Worm (Caenorhabditis elegans) whole organism, L3 larva: Measurements from ENCODE around the gene Y17D7B.3.

Experiments used
- R02D3.7 ChIP-seq: fragments of 150-350 bp; optimal IDR thresholded peaks from 2 replicates; lab custom pipeline; 2014; ENCODE audit warnings: missing biosample characterization, missing genetic modification characterization
- ZK546.5 ChIP-seq: sonication (generic microtip); optimal IDR thresholded peaks from 2 replicates; lab custom pipeline; 2017; ENCODE audit warnings: missing biosample characterization, missing genetic modification characterization
- ama-1 ChIP-seq: fragments of 150-350 bp; optimal IDR thresholded peaks from 2 replicates; lab custom pipeline; 2018
- ceh-16 ChIP-seq: sonication (generic microtip); optimal IDR thresholded peaks from 2 replicates; lab custom pipeline; 2017; ENCODE audit warnings: missing biosample characterization, missing genetic modification characterization
- ceh-9 ChIP-seq: sonication (generic microtip); optimal IDR thresholded peaks from 2 replicates; lab custom pipeline; 2018; ENCODE audit warnings: missing biosample characterization, missing genetic modification characterization
- elt-1 ChIP-seq: fragments of 150-350 bp; optimal IDR thresholded peaks from 2 replicates; lab custom pipeline; 2014; ENCODE audit warnings: missing biosample characterization, missing genetic modification characterization
- fkh-10 ChIP-seq: sonication (generic microtip); optimal IDR thresholded peaks from 2 replicates; lab custom pipeline; 2017; ENCODE audit warnings: missing biosample characterization, missing genetic modification reagents, missing genetic modification characterization
- fkh-2 ChIP-seq: fragments of 150-350 bp; optimal IDR thresholded peaks from 2 replicates; lab custom pipeline; 2014; ENCODE audit warnings: missing biosample characterization, missing genetic modification reagents, missing genetic modification characterization
- hmg-11 ChIP-seq: sonication (generic microtip); optimal IDR thresholded peaks from 2 replicates; lab custom pipeline; 2016; ENCODE audit warnings: missing genetic modification characterization, missing compliant biosample characterization
- jun-1 ChIP-seq: fragments of 150-350 bp; optimal IDR thresholded peaks from 2 replicates; lab custom pipeline; 2014; ENCODE audit warnings: missing biosample characterization, missing genetic modification reagents, missing genetic modification characterization
- lin-15B ChIP-seq: fragments of 150-350 bp; optimal IDR thresholded peaks from 2 replicates; lab custom pipeline; 2014; ENCODE audit warnings: missing biosample characterization, missing genetic modification characterization
- mdl-1 ChIP-seq: fragments of 150-350 bp; optimal IDR thresholded peaks from 2 replicates; lab custom pipeline; 2014; ENCODE audit warnings: missing biosample characterization, missing genetic modification characterization
- nhr-12 ChIP-seq: fragments of 150-350 bp; optimal IDR thresholded peaks from 2 replicates; lab custom pipeline; 2014; ENCODE audit warnings: missing biosample characterization, missing genetic modification characterization
- nhr-23 ChIP-seq: fragments of 150-350 bp; optimal IDR thresholded peaks from 2 replicates; lab custom pipeline; 2014; ENCODE audit warnings: missing biosample characterization, missing genetic modification reagents, missing genetic modification characterization
- nhr-25 ChIP-seq: sonication (generic microtip); optimal IDR thresholded peaks from 2 replicates; lab custom pipeline; 2017; ENCODE audit warnings: missing biosample characterization, missing genetic modification characterization
- nhr-28 ChIP-seq: fragments of 150-350 bp; optimal IDR thresholded peaks from 2 replicates; lab custom pipeline; 2014; ENCODE audit warnings: missing biosample characterization, missing genetic modification characterization
- skn-1 ChIP-seq: fragments of 150-350 bp; optimal IDR thresholded peaks from 2 replicates; lab custom pipeline; 2014; ENCODE audit warnings: missing biosample characterization, missing genetic modification characterization
- unc-39 ChIP-seq: sonication (generic microtip); optimal IDR thresholded peaks from 4 replicates; lab custom pipeline; 2017; ENCODE audit warnings: missing biosample characterization, missing genetic modification characterization
- zag-1 ChIP-seq: fragments of 150-350 bp; optimal IDR thresholded peaks from 2 replicates; lab custom pipeline; 2014; ENCODE audit warnings: missing biosample characterization, missing genetic modification characterization
- ztf-11 ChIP-seq: fragments of 150-350 bp; optimal IDR thresholded peaks from 2 replicates; lab custom pipeline; 2014; ENCODE audit warnings: missing biosample characterization, missing genetic modification characterization
- ztf-4 ChIP-seq: fragments of 150-350 bp; optimal IDR thresholded peaks from 2 replicates; lab custom pipeline; 2014; ENCODE audit warnings: missing biosample characterization, missing genetic modification characterization

Gene Y17D7B.3

ce11 chrV:18746937-18747660 is 39.5 kb downstream of the Y17D7B.3 start, which contains the start of gene clec-251:
Gene clec-251 (minus strand): TSS chrV:18746987.
- no peak for TF ChIP-seq ztf-11 (tag; lab: Kevin White, UChicago)
- TF ChIP-seq ama-1 (lab: Kevin White, UChicago) = no peak
- no peak for TF ChIP-seq ztf-4 (tag; lab: Kevin White, UChicago)
- no peak for TF ChIP-seq hmg-11 (tag; lab: Kevin White, UChicago)
- TF ChIP-seq jun-1 (tag; lab: Kevin White, UChicago) = no peak
- no peak for TF ChIP-seq ceh-9 (tag; lab: Kevin White, UChicago)
- no peak for TF ChIP-seq fkh-2 (tag; lab: Kevin White, UChicago)
- no peak for TF ChIP-seq zag-1 (tag; lab: Kevin White, UChicago)
- TF ChIP-seq nhr-28 (tag; lab: Kevin White, UChicago) = no peak
- no peak for TF ChIP-seq ZK546.5

ce11 chrV:18742108-18742507 is 44.5 kb downstream of the Y17D7B.3 start, which contains the start of gene clec-250:
Gene clec-250 (minus strand): TSS chrV:18742208.
- TF ChIP-seq ztf-4 (tag; lab: Kevin White, UChicago) (no peak), fkh-10 (GFP tag; lab: Kevin White, UChicago) (no peak), lin-15B (tag; lab: Kevin White, UChicago) (no peak), nhr-25 (no peak), ztf-11 (tag; lab: Kevin White, UChicago) (no peak), jun-1 (tag; lab: Kevin White, UChicago) (no peak), nhr-12 (no peak), ceh-16 (no peak), R02D3.7 (tag; lab: Kevin White, UChicago) (no peak), skn-1 (no peak), mdl-1 (tag; lab: Kevin White, UChicago) (no peak), unc-39 (tag; lab: Kevin White, UChicago) (no peak)
- TF ChIP-seq, all 47 proteins: peak for 0

- TF ChIP-seq nhr-23 (tag; lab: Kevin White, UChicago) (no peak), skn-1 (no peak), elt-1 (no peak), ceh-16 (no peak)
Measured at ce11 chrV:18737646-18738045, 48.9 kb downstream of the Y17D7B.3 start.
